Fruit fly (Drosophila melanogaster) S2 (cell line): ENCODE measurements around the gene elav.

ENCODE experiments used
- CG8478 ChIP-seq: fragments of >200 bp; optimal IDR thresholded peaks from 2 replicates; lab custom pipeline; 2018
- CTCF ChIP-seq, 2 experiments: fragments of >200 bp; optimal IDR thresholded peaks; 2 replicates each; lab custom pipeline; 2018

dm6 chrX:460447-460846, 62.6 kb downstream of the elav start, which contains the start of gene ase:
- no peak for TF ChIP-seq CTCF (optimal IDR thresholded peaks at IDR 0.05; lab: Kevin White, UChicago)
- TF ChIP-seq CG8478, result no peak
